Worm (Caenorhabditis elegans) whole organism, L2 larva: ENCODE measurements around the gene Y57A10A.29.

Source experiments
- C34F6.9 ChIP-seq: fragments of 150-350 bp; optimal IDR thresholded peaks from 2 replicates; lab custom pipeline; 2014; ENCODE audit warnings: missing biosample characterization, missing genetic modification characterization
- F13H6.1 ChIP-seq: sonication (generic microtip); optimal IDR thresholded peaks from 2 replicates; lab custom pipeline; 2016; ENCODE audit warnings: missing genetic modification characterization, missing compliant biosample characterization
- Y55F3AM.14 ChIP-seq: fragments of 200-800 bp; sonication (Bioruptor generic); optimal IDR thresholded peaks from 2 replicates; lab custom pipeline; 2018; ENCODE audit warnings: mild to moderate bottlenecking, missing genetic modification characterization, missing compliant biosample characterization
- ZK546.5 ChIP-seq: sonication (generic microtip); optimal IDR thresholded peaks from 2 replicates; lab custom pipeline; 2017; ENCODE audit warnings: missing biosample characterization, missing genetic modification characterization
- alr-1 ChIP-seq: fragments of 150-350 bp; optimal IDR thresholded peaks from 2 replicates; lab custom pipeline; 2014; ENCODE audit warnings: missing biosample characterization, missing genetic modification characterization
- aly-2 ChIP-seq: fragments of 150-350 bp; optimal IDR thresholded peaks from 2 replicates; lab custom pipeline; 2014; ENCODE audit warnings: missing biosample characterization, missing genetic modification characterization
- blmp-1 ChIP-seq: sonication (generic microtip); optimal IDR thresholded peaks from 2 replicates; lab custom pipeline; 2017; ENCODE audit warnings: missing genetic modification characterization, mild to moderate bottlenecking, missing compliant biosample characterization, antibody characterized with exemption, moderate library complexity; ENCODE audit not compliant: insufficient read depth
- ceh-16 ChIP-seq: fragments of 150-350 bp; optimal IDR thresholded peaks from 2 replicates; lab custom pipeline; 2014; ENCODE audit warnings: missing biosample characterization, missing genetic modification characterization
- dmd-4 ChIP-seq: sonication (generic microtip); optimal IDR thresholded peaks from 2 replicates; lab custom pipeline; 2017; ENCODE audit warnings: missing biosample characterization, missing genetic modification characterization
- elt-1 ChIP-seq: fragments of 150-350 bp; optimal IDR thresholded peaks from 2 replicates; lab custom pipeline; 2014; ENCODE audit warnings: missing biosample characterization, missing genetic modification characterization
- elt-3 ChIP-seq: sonication (generic microtip); optimal IDR thresholded peaks from 2 replicates; lab custom pipeline; 2017; ENCODE audit warnings: missing biosample characterization, missing genetic modification characterization
- fos-1 ChIP-seq: fragments of 150-350 bp; optimal IDR thresholded peaks from 2 replicates; lab custom pipeline; 2014; ENCODE audit warnings: missing biosample characterization, missing genetic modification characterization
- gmeb-1 ChIP-seq: fragments of 150-350 bp; optimal IDR thresholded peaks from 2 replicates; lab custom pipeline; 2014; ENCODE audit warnings: missing biosample characterization, missing genetic modification characterization
- lin-13 ChIP-seq: fragments of 150-350 bp; optimal IDR thresholded peaks from 2 replicates; lab custom pipeline; 2014; ENCODE audit warnings: missing biosample characterization, missing genetic modification reagents, missing genetic modification characterization
- lin-39 ChIP-seq: fragments of 150-350 bp; optimal IDR thresholded peaks from 2 replicates; lab custom pipeline; 2014; ENCODE audit warnings: missing biosample characterization, missing genetic modification reagents, missing genetic modification characterization
- lsy-2 ChIP-seq, 2 experiments: fragments of 150-350 bp in 1 of 2; sonication (generic microtip) in 1 of 2; optimal IDR thresholded peaks; 2 replicates each; lab custom pipeline; 2014 to 2017; ENCODE audit warnings: missing biosample characterization in 2 of 2, missing genetic modification characterization in 2 of 2
- mab-5 ChIP-seq: fragments of 150-350 bp; optimal IDR thresholded peaks from 2 replicates; lab custom pipeline; 2014; ENCODE audit warnings: missing biosample characterization, missing genetic modification characterization
- nhr-10 ChIP-seq: sonication (generic microtip); optimal IDR thresholded peaks from 2 replicates; lab custom pipeline; 2017; ENCODE audit warnings: missing biosample characterization, missing genetic modification characterization
- nhr-12 ChIP-seq: fragments of 150-350 bp; optimal IDR thresholded peaks from 2 replicates; lab custom pipeline; 2014; ENCODE audit warnings: missing biosample characterization, missing genetic modification characterization
- nhr-129 ChIP-seq: fragments of 150-350 bp; optimal IDR thresholded peaks from 2 replicates; lab custom pipeline; 2014; ENCODE audit warnings: missing biosample characterization, missing genetic modification characterization
- nhr-23 ChIP-seq: fragments of 150-350 bp; optimal IDR thresholded peaks from 2 replicates; lab custom pipeline; 2014; ENCODE audit warnings: missing biosample characterization, missing genetic modification reagents, missing genetic modification characterization
- nhr-6 ChIP-seq: fragments of 150-350 bp; optimal IDR thresholded peaks from 2 replicates; lab custom pipeline; 2014; ENCODE audit warnings: missing biosample characterization, missing genetic modification characterization
- nhr-77 ChIP-seq: fragments of 150-350 bp; optimal IDR thresholded peaks from 2 replicates; lab custom pipeline; 2014; ENCODE audit warnings: missing biosample characterization, missing genetic modification characterization
- sma-9 ChIP-seq, 2 experiments: fragments of 150-350 bp in 1 of 2; sonication (generic microtip) in 1 of 2; optimal IDR thresholded peaks; 2 replicates each; lab custom pipeline; 2014 to 2016; ENCODE audit warnings: missing genetic modification characterization in 2 of 2, mild to moderate bottlenecking in 1 of 2, missing biosample characterization in 1 of 2, missing compliant biosample characterization in 1 of 2, missing genetic modification reagents in 1 of 2, moderate library complexity in 1 of 2
- snpc-4 ChIP-seq: fragments of 150-350 bp; optimal IDR thresholded peaks from 2 replicates; lab custom pipeline; 2014; ENCODE audit warnings: missing biosample characterization, missing genetic modification characterization
- unc-39 ChIP-seq: fragments of 150-350 bp; optimal IDR thresholded peaks from 2 replicates; lab custom pipeline; 2014; ENCODE audit warnings: missing biosample characterization, missing genetic modification characterization
- unc-55 ChIP-seq: fragments of 150-350 bp; sonication (generic microtip); optimal IDR thresholded peaks from 3 replicates; lab custom pipeline; 2014; ENCODE audit warnings: missing biosample characterization, missing genetic modification reagents, missing genetic modification characterization
- ztf-4 ChIP-seq: fragments of 150-350 bp; optimal IDR thresholded peaks from 2 replicates; lab custom pipeline; 2014; ENCODE audit warnings: missing biosample characterization, missing genetic modification characterization

Gene Y57A10A.29

ce11 chrII:12284045-12284444 is 4.7 kb downstream of the Y57A10A.29 start:
- no peak for TF ChIP-seq lsy-2 (tag; optimal IDR thresholded peaks at IDR 0.05; lab: Kevin White, UChicago)
- TF ChIP-seq nhr-12: no peak
- TF ChIP-seq nhr-6 (tag; lab: Kevin White, UChicago): no peak
- no peak for TF ChIP-seq ceh-16 (tag; lab: Kevin White, UChicago)
- TF ChIP-seq elt-1 (tag; lab: Kevin White, UChicago): no peak
- no peak for TF ChIP-seq Y55F3AM.14 (GFP tag; lab: Kevin White, UChicago)
- no peak for TF ChIP-seq unc-55 (GFP tag; lab: Kevin White, UChicago)

ce11 chrII:12289085-12289484 is 9.7 kb downstream of the Y57A10A.29 start, which contains the start of gene Y57A10A.31:
Y57A10A.31 (plus strand) TSS chrII:12289385.
- TF ChIP-seq ZK546.5 (tag; lab: Kevin White, UChicago) (no peak), fos-1 (tag; lab: Kevin White, UChicago) (no peak), unc-39 (tag; lab: Kevin White, UChicago) (no peak)

- TF ChIP-seq aly-2 (tag; lab: Kevin White, UChicago) (no peak), nhr-12 (no peak), lin-39 (tag; lab: Kevin White, UChicago) (no peak)
Observed at ce11 chrII:12296591-12296990, 17.2 kb downstream of the Y57A10A.29 start.

ce11 chrII:12300680-12301079 is 21.3 kb downstream of the Y57A10A.29 start:
- TF ChIP-seq alr-1 (tag; lab: Kevin White, UChicago): no peak

- TF ChIP-seq lin-13 (no peak), nhr-129 (tag; lab: Kevin White, UChicago) (no peak), elt-3 (tag; lab: Kevin White, UChicago) (no peak), blmp-1 (tag; lab: Kevin White, UChicago) (no peak), gmeb-1 (tag; lab: Kevin White, UChicago) (no peak), C34F6.9 (no peak), lsy-2 (tag; optimal IDR thresholded peaks at IDR 0.05; lab: Kevin White, UChicago) (no peak), mab-5 (tag; lab: Kevin White, UChicago) (no peak), Y55F3AM.14 (GFP tag; lab: Kevin White, UChicago) (no peak), unc-39 (tag; lab: Kevin White, UChicago) (no peak), F13H6.1 (tag; lab: Kevin White, UChicago) (no peak), nhr-77 (tag; lab: Kevin White, UChicago) (no peak), nhr-6 (tag; lab: Kevin White, UChicago) (no peak)
Observed at ce11 chrII:12301233-12301632, 21.9 kb downstream of the Y57A10A.29 start.

- no peak for TF ChIP-seq snpc-4 (tag; lab: Kevin White, UChicago)
- TF ChIP-seq C34F6.9: no peak
- no peak for TF ChIP-seq F13H6.1 (tag; lab: Kevin White, UChicago)
- no peak for TF ChIP-seq nhr-10 (tag; lab: Kevin White, UChicago)
- TF ChIP-seq, all 48 proteins: peak for 0
Observed at ce11 chrII:12302354-12302753, 23.0 kb downstream of the Y57A10A.29 start, which contains the start of gene C50E10.1. C50E10.1 (minus strand) TSS chrII:12302454.

ce11 chrII:12303142-12303541 is 23.8 kb downstream of the Y57A10A.29 start, which contains the start of gene sre-50:
sre-50 (plus strand) TSS chrII:12303525.
- TF ChIP-seq elt-3 (tag; lab: Kevin White, UChicago): no peak
- no peak for TF ChIP-seq F13H6.1 (tag; lab: Kevin White, UChicago)
- no peak for TF ChIP-seq dmd-4 (tag; lab: Kevin White, UChicago)
- no peak for TF ChIP-seq sma-9 (GFP tag; optimal IDR thresholded peaks at IDR 0.05; lab: Kevin White, UChicago)
- TF ChIP-seq sma-9 (tag; optimal IDR thresholded peaks at IDR 0.05; lab: Kevin White, UChicago): no peak
- TF ChIP-seq nhr-23: no peak
- no peak for TF ChIP-seq snpc-4 (tag; lab: Kevin White, UChicago)
- no peak for TF ChIP-seq ztf-4 (tag; lab: Kevin White, UChicago)
